Worm (Caenorhabditis elegans): ENCODE results near the gene nhr-50.

Gene nhr-50

DNA sequence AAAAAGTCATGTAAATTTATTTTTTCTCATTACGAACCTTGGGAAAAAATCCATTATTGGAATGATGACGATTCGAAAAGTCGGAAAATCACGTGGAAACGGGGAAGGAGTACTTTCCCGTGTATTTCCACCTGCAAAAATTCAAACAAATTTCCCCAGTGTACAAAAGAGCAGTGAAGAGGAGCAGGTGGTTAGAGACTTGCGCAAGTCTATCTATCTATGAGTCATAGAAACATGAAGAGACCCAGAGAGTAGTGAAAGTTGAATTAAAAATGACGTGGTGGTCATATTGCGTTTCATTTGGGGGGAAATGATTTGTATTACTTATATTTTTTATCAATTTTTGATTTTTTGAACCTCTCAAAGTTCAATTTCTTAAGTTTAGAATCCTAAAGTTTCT is at the start of gene nhr-50:
nhr-50 (minus strand) TSS at position 199 of the 400 bp plus-strand sequence.
- TF ChIP-seq egl-5 (tag; optimal IDR thresholded peaks at IDR 0.05) = no peak
- no peak for TF ChIP-seq ceh-82 (tag; optimal IDR thresholded peaks at IDR 0.05)
- no peak for TF ChIP-seq eor-1 (tag; optimal IDR thresholded peaks at IDR 0.05)
- TF ChIP-seq unc-39 (tag; optimal IDR thresholded peaks at IDR 0.05) = no peak
- no peak for TF ChIP-seq fkh-10 (GFP tag; optimal IDR thresholded peaks at IDR 0.05)
- TF ChIP-seq lsy-12 (tag; optimal IDR thresholded peaks at IDR 0.05) = no peak
- no peak for TF ChIP-seq daf-12 (tag; optimal IDR thresholded peaks at IDR 0.05)
- TF ChIP-seq unc-62 (GFP tag; optimal IDR thresholded peaks at IDR 0.05) = no peak
- no peak for TF ChIP-seq fkh-2 (tag; optimal IDR thresholded peaks at IDR 0.05)
- peak; percentile 92 for TF ChIP-seq jun-1 (tag; optimal IDR thresholded peaks at IDR 0.05)
- no peak for TF ChIP-seq egl-27 (tag; optimal IDR thresholded peaks at IDR 0.05)
- peak; percentile 13 for TF ChIP-seq skn-1 (tag; optimal IDR thresholded peaks at IDR 0.05)
- TF ChIP-seq hmg-11 (tag; optimal IDR thresholded peaks at IDR 0.05) = no peak
- peak; percentile 93 for TF ChIP-seq pha-4 (tag; optimal IDR thresholded peaks at IDR 0.05)
- TF ChIP-seq sea-2 (GFP tag; optimal IDR thresholded peaks at IDR 0.05) = no peak
- no peak for TF ChIP-seq elt-3 (tag; optimal IDR thresholded peaks at IDR 0.05)
- TF ChIP-seq nhr-237 (tag; optimal IDR thresholded peaks at IDR 0.05) = no peak
- TF ChIP-seq tbx-2 (tag; optimal IDR thresholded peaks at IDR 0.05) = no peak
- no peak for TF ChIP-seq nhr-28 (tag; optimal IDR thresholded peaks at IDR 0.05)
- no peak for TF ChIP-seq ztf-4 (tag; optimal IDR thresholded peaks at IDR 0.05)
- TF ChIP-seq aly-2 (tag; optimal IDR thresholded peaks at IDR 0.05) = no peak
- peak; percentile 12 for TF ChIP-seq nhr-25 (tag; optimal IDR thresholded peaks at IDR 0.05)
- TF ChIP-seq mdl-1 (tag; optimal IDR thresholded peaks at IDR 0.05) = peak; percentile 13
- peak; percentile 69 for TF ChIP-seq fos-1 (tag; optimal IDR thresholded peaks at IDR 0.05)
- no peak for TF ChIP-seq nhr-11 (tag; optimal IDR thresholded peaks at IDR 0.05)
- TF ChIP-seq ceh-28 (tag; optimal IDR thresholded peaks at IDR 0.05) = no peak
- TF ChIP-seq R02D3.7 (tag; optimal IDR thresholded peaks at IDR 0.05) = no peak
- TF ChIP-seq nhr-12 (tag; optimal IDR thresholded peaks at IDR 0.05) = no peak
- no peak for TF ChIP-seq snpc-4 (tag; optimal IDR thresholded peaks at IDR 0.05)
- TF ChIP-seq nhr-77 (tag; optimal IDR thresholded peaks at IDR 0.05) = no peak
- TF ChIP-seq ceh-16 (tag; optimal IDR thresholded peaks at IDR 0.05) = no peak
- no peak for TF ChIP-seq zag-1 (tag; optimal IDR thresholded peaks at IDR 0.05)
- no peak for TF ChIP-seq ZK546.5 (tag; optimal IDR thresholded peaks at IDR 0.05)
- no peak for TF ChIP-seq elt-1 (tag; optimal IDR thresholded peaks at IDR 0.05)
- no peak for TF ChIP-seq ama-1 (optimal IDR thresholded peaks at IDR 0.05)
- peak; percentile 55 for TF ChIP-seq nhr-23 (tag; optimal IDR thresholded peaks at IDR 0.05)
- TF ChIP-seq nhr-76 (tag; optimal IDR thresholded peaks at IDR 0.05) = no peak
- TF ChIP-seq ceh-9 (tag; optimal IDR thresholded peaks at IDR 0.05) = no peak
- no peak for TF ChIP-seq nhr-67 (tag; optimal IDR thresholded peaks at IDR 0.05)
- no peak for TF ChIP-seq nhr-43 (tag; optimal IDR thresholded peaks at IDR 0.05; ENCODE audit: poor library complexity, severe bottlenecking)
- no peak for TF ChIP-seq mml-1 (tag; optimal IDR thresholded peaks at IDR 0.05)
- TF ChIP-seq elt-2 (tag; optimal IDR thresholded peaks at IDR 0.05) = peak; percentile 80
- peak; percentile 84 for TF ChIP-seq pqm-1 (tag; optimal IDR thresholded peaks at IDR 0.05)
- TF ChIP-seq lin-39 (tag; optimal IDR thresholded peaks at IDR 0.05) = no peak
- no peak for TF ChIP-seq lin-15B (tag; optimal IDR thresholded peaks at IDR 0.05)
- no peak for TF ChIP-seq nfya-1 (tag; optimal IDR thresholded peaks at IDR 0.05; ENCODE audit: insufficient read depth)
- no peak for TF ChIP-seq ztf-11 (tag; optimal IDR thresholded peaks at IDR 0.05)

DNA sequence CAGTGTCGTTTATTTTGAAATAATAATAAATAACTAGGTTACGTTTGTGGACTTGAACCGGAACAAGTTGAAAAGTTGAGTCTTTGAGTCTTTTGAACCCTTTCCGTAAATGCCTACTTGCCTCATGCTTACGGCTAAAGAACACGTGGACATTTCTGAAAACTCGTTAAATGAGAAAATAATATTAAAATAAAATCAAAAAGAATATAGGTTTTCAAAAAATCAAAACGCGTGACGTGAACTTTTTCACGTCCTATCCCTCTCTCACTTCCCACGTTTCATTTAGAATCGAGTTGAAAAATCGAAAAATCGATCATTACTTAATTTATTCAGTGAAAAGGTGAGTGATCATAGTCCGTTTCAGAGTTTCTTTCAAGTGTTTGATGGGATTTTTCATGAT is 48.7 kb upstream of the nhr-50 start, which contains the start of gene best-12:
best-12 (plus strand) TSS at position 301 of the 400 bp plus-strand sequence.
- TF ChIP-seq egl-27 (tag; optimal IDR thresholded peaks at IDR 0.05) (no peak), lin-39 (tag; optimal IDR thresholded peaks at IDR 0.05) (no peak), nfya-1 (tag; optimal IDR thresholded peaks at IDR 0.05; ENCODE audit: insufficient read depth) (no peak), zag-1 (tag; optimal IDR thresholded peaks at IDR 0.05) (no peak), nhr-76 (tag; optimal IDR thresholded peaks at IDR 0.05) (no peak), ceh-9 (tag; optimal IDR thresholded peaks at IDR 0.05) (no peak), jun-1 (tag; optimal IDR thresholded peaks at IDR 0.05) (no peak), eor-1 (tag; optimal IDR thresholded peaks at IDR 0.05) (no peak), sea-2 (GFP tag; optimal IDR thresholded peaks at IDR 0.05) (no peak), aly-2 (tag; optimal IDR thresholded peaks at IDR 0.05) (no peak), daf-12 (tag; optimal IDR thresholded peaks at IDR 0.05) (no peak), unc-62 (GFP tag; optimal IDR thresholded peaks at IDR 0.05) (no peak), unc-39 (tag; optimal IDR thresholded peaks at IDR 0.05) (no peak), ZK546.5 (tag; optimal IDR thresholded peaks at IDR 0.05) (no peak)

Data from whole organism, L3 larva.